Fruit fly (Drosophila melanogaster): ENCODE measurements around the gene CG7376.

CG7376 gene

dm6 chr3L:6173826-6174255 is at the start of gene CG7376, which contains the start of gene fmt (continued):
- TF ChIP-seq CG14441 (GFP tag; IDR thresholded peaks at IDR 0.05) (no peak), CG1024 (GFP tag; IDR thresholded peaks at IDR 0.05) (no peak), sug (tag; optimal IDR thresholded peaks at IDR 0.05) (no peak), CG15601 (tag; optimal IDR thresholded peaks at IDR 0.05) (no peak), CG16815 (GFP tag; optimal IDR thresholded peaks at IDR 0.05) (no peak), Dip3 (GFP tag; optimal IDR thresholded peaks at IDR 0.05) (no peak), pum (GFP tag; optimal IDR thresholded peaks at IDR 0.05) (no peak), YL-1 (GFP tag; optimal IDR thresholded peaks at IDR 0.05) (peak; percentile 78), dmrt99B (tag; optimal IDR thresholded peaks at IDR 0.05) (no peak), Nf-YC (tag; optimal IDR thresholded peaks at IDR 0.05) (no peak), scrt (GFP tag; optimal IDR thresholded peaks at IDR 0.05) (no peak), peb (GFP tag; IDR thresholded peaks at IDR 0.05) (no peak), emc (GFP tag; optimal IDR thresholded peaks at IDR 0.05) (no peak), zfh1 (GFP tag; IDR thresholded peaks at IDR 0.05) (no peak), CG2120 (GFP tag; optimal IDR thresholded peaks at IDR 0.05) (peak; percentile 43), CG31441 (GFP tag; IDR thresholded peaks at IDR 0.05) (no peak), mirr (GFP tag; optimal IDR thresholded peaks at IDR 0.05) (no peak), ken (GFP tag; IDR thresholded peaks at IDR 0.05) (no peak), CG17802 (tag; optimal IDR thresholded peaks at IDR 0.05) (peak; percentile 56), BEAF-32 (GFP tag; optimal IDR thresholded peaks at IDR 0.05) (peak; percentile 63), slp2 (GFP tag; optimal IDR thresholded peaks at IDR 0.05) (no peak), run (tag; optimal IDR thresholded peaks at IDR 0.05) (no peak), Eip74EF (GFP tag; optimal IDR thresholded peaks at IDR 0.05) (no peak), ind (GFP tag; optimal IDR thresholded peaks at IDR 0.05) (peak; percentile 31), grau (tag; optimal IDR thresholded peaks at IDR 0.05) (no peak), pros (GFP tag; optimal IDR thresholded peaks at IDR 0.05) (no peak), stc (GFP tag; IDR thresholded peaks at IDR 0.05) (no peak), gem (tag; optimal IDR thresholded peaks at IDR 0.05) (no peak), Hr3 (GFP tag; optimal IDR thresholded peaks at IDR 0.05) (peak; percentile 39), CG10565 (GFP tag; optimal IDR thresholded peaks at IDR 0.05) (no peak), sens-2 (GFP tag; IDR thresholded peaks at IDR 0.05) (no peak), Hmx (GFP tag; optimal IDR thresholded peaks at IDR 0.05) (no peak), ranshi (GFP tag; IDR thresholded peaks at IDR 0.05) (no peak), CG4328 (GFP tag; optimal IDR thresholded peaks at IDR 0.05) (peak; percentile 11), E2f2 (GFP tag; IDR thresholded peaks at IDR 0.05) (peak; percentile 65), pzg (GFP tag; optimal IDR thresholded peaks at IDR 0.05) (peak; percentile 43), CG16779 (GFP tag; IDR thresholded peaks at IDR 0.05) (no peak), Xbp1 (GFP tag; optimal IDR thresholded peaks at IDR 0.05) (peak; percentile 51), Camta (GFP tag; optimal IDR thresholded peaks at IDR 0.05) (no peak), gt (GFP tag; IDR thresholded peaks at IDR 0.05) (no peak), CG15269 (tag; optimal IDR thresholded peaks at IDR 0.05) (no peak), CG12104 (GFP tag; optimal IDR thresholded peaks at IDR 0.05) (peak; percentile 34), CG14860 (GFP tag; IDR thresholded peaks at IDR 0.05; ENCODE audit: partially characterized antibody) (peak; percentile 89), zen (tag; optimal IDR thresholded peaks at IDR 0.05) (peak; percentile 59), CG8290 (GFP tag; optimal IDR thresholded peaks at IDR 0.05) (no peak), CG8290 (tag; optimal IDR thresholded peaks at IDR 0.05) (no peak), gcm2 (GFP tag; optimal IDR thresholded peaks at IDR 0.05) (no peak), D (optimal IDR thresholded peaks at IDR 0.05) (no peak), D (GFP tag; optimal IDR thresholded peaks at IDR 0.05) (no peak), CG2202 (tag; optimal IDR thresholded peaks at IDR 0.05) (no peak), CG13287 (GFP tag; IDR thresholded peaks at IDR 0.05; ENCODE audit: partially characterized antibody) (peak; percentile 70)
